Worm (Caenorhabditis elegans): ENCODE data around the gene lst-5.

DNA sequence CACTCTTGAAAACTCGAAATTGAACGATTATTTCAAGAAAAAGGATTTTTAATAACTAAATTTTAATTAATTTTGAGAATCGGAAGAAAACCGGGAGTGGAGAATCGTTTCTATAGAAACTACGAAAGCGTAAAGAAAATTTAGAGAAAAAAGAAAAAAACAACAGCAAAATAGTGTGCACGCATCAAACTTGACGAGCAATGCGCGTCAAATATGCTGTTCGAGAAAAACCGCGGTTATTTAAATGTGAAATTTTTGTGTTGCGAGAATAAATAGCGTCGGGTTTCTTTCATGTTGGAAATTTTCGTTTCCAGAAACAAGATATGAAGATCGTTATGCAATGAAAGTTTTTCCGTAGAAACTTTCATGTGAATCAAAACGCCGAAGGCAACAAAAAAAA lies 48.7 kb upstream of the lst-5 start:
- TF ChIP-seq ets-7 (tag; optimal IDR thresholded peaks at IDR 0.05) (no peak), aly-1 (tag; optimal IDR thresholded peaks at IDR 0.05) (no peak), ceh-13 (GFP tag; optimal IDR thresholded peaks at IDR 0.05) (no peak), flt-1 (GFP tag; IDR thresholded peaks at IDR 0.05) (no peak), tbx-11 (GFP tag; IDR thresholded peaks at IDR 0.05) (no peak), ama-1 (optimal IDR thresholded peaks at IDR 0.05) (no peak), ceh-36 (tag; optimal IDR thresholded peaks at IDR 0.05) (no peak)

Data from whole organism, early embryonic.